Worm (Caenorhabditis elegans) whole organism, midembryonic: ENCODE data around the gene ect-2.

ENCODE experiments used
- T22C8.4 ChIP-seq: fragments of 200-800 bp; sonication (Bioruptor generic); IDR thresholded peaks from 2 replicates; pipeline ENCODE4 v1.3.6; 2022; ENCODE audit warnings: missing genetic modification characterization, missing compliant biosample characterization
- cog-1 ChIP-seq: sonication (generic microtip); optimal IDR thresholded peaks from 2 replicates; lab custom pipeline; 2016; ENCODE audit warnings: missing genetic modification characterization, missing compliant biosample characterization
- ref-1 ChIP-seq: fragments of 200-800 bp; sonication (Bioruptor generic); conservative IDR thresholded peaks from 2 replicates; pipeline ENCODE4 v1.3.6; 2022; ENCODE audit warnings: missing genetic modification reagents, missing genetic modification characterization, missing compliant biosample characterization
- ztf-23 ChIP-seq: fragments of 200-800 bp; sonication (Bioruptor generic); IDR thresholded peaks from 2 replicates; pipeline ENCODE4 v1.3.6; 2022; ENCODE audit warnings: missing genetic modification reagents, missing genetic modification characterization, missing compliant biosample characterization

- TF ChIP-seq ztf-23 (GFP tag; lab: Robert Waterston, UW), result no peak
- TF ChIP-seq ref-1 (GFP tag; lab: Robert Waterston, UW), result no peak
- no peak for TF ChIP-seq T22C8.4 (GFP tag; lab: Robert Waterston, UW)
- no peak for TF ChIP-seq cog-1 (tag; lab: Kevin White, UChicago)
Measured at ce11 chrII:10804442-10804841, 20.7 kb upstream of the ect-2 start.
